Fruit fly (Drosophila melanogaster) whole organism, embryonic: ENCODE data around the gene CG34253.

ENCODE experiments used
- Abd-B ChIP-seq: fragments of 200-800 bp; sonication (Bioruptor generic); optimal IDR thresholded peaks from 2 replicates; lab custom pipeline; 2018; ENCODE audit warnings: missing biosample characterization, mild to moderate bottlenecking, missing genetic modification characterization, moderate library complexity
- CG10979 ChIP-seq: fragments of 200-800 bp; sonication (Bioruptor generic); optimal IDR thresholded peaks from 2 replicates; lab custom pipeline; 2018; ENCODE audit warnings: missing biosample characterization, mild to moderate bottlenecking, missing genetic modification characterization, moderate library complexity
- CG11696 ChIP-seq: fragments of 200-800 bp; sonication (Bioruptor generic); IDR thresholded peaks from 2 replicates; pipeline ENCODE4 v1.3.6; 2022; ENCODE audit warnings: missing biosample characterization, missing genetic modification characterization
- CG12299 ChIP-seq: fragments of 200-800 bp; sonication (Bioruptor generic); optimal IDR thresholded peaks from 2 replicates; lab custom pipeline; 2018; ENCODE audit warnings: missing biosample characterization, mild to moderate bottlenecking, missing genetic modification characterization
- CG13424 ChIP-seq: fragments of 200-800 bp; sonication (Bioruptor generic); optimal IDR thresholded peaks from 2 replicates; lab custom pipeline; 2019; ENCODE audit warnings: missing biosample characterization, mild to moderate bottlenecking, missing genetic modification characterization, moderate library complexity
- CG13624 ChIP-seq: fragments of 200-800 bp; sonication (Bioruptor generic); optimal IDR thresholded peaks from 2 replicates; lab custom pipeline; 2016; ENCODE audit warnings: missing biosample characterization, missing genetic modification characterization
- CG13894 ChIP-seq: fragments of 200-800 bp; sonication (Bioruptor generic); optimal IDR thresholded peaks from 3 replicates; lab custom pipeline; 2018; ENCODE audit warnings: missing biosample characterization, mild to moderate bottlenecking, missing genetic modification characterization, moderate library complexity
- CG15269 ChIP-seq: fragments of 200-800 bp; sonication (Bioruptor generic); optimal IDR thresholded peaks from 2 replicates; lab custom pipeline; 2018; ENCODE audit warnings: missing biosample characterization, mild to moderate bottlenecking, missing genetic modification characterization, moderate library complexity
- CG17359 ChIP-seq: fragments of 200-800 bp; sonication (Bioruptor generic); optimal IDR thresholded peaks from 3 replicates; lab custom pipeline; 2018; ENCODE audit warnings: missing biosample characterization, mild to moderate bottlenecking, missing genetic modification characterization, moderate library complexity
- CG17361 ChIP-seq: fragments of 200-800 bp; sonication (Bioruptor generic); IDR thresholded peaks from 3 replicates; pipeline ENCODE4 v1.3.6; 2022; ENCODE audit warnings: missing biosample characterization, missing genetic modification characterization
- CG1792 ChIP-seq: fragments of 200-800 bp; sonication (Bioruptor generic); optimal IDR thresholded peaks from 2 replicates; lab custom pipeline; 2016; ENCODE audit warnings: missing biosample characterization, missing genetic modification characterization
- CG2120 ChIP-seq: fragments of 200-800 bp; sonication (Bioruptor generic); optimal IDR thresholded peaks from 3 replicates; lab custom pipeline; 2016; ENCODE audit warnings: missing biosample characterization, missing genetic modification characterization
- CG2712 ChIP-seq: fragments of 200-800 bp; optimal IDR thresholded peaks from 3 replicates; lab custom pipeline; 2019; ENCODE audit warnings: missing biosample characterization, mild to moderate bottlenecking, missing genetic modification characterization, moderate library complexity
- CG30020 ChIP-seq: fragments of 200-800 bp; optimal IDR thresholded peaks from 2 replicates; lab custom pipeline; 2019; ENCODE audit warnings: missing biosample characterization, mild to moderate bottlenecking, missing genetic modification characterization, moderate library complexity
- CG34422 ChIP-seq: fragments of 200-800 bp; sonication (Bioruptor generic); IDR thresholded peaks from 3 replicates; pipeline ENCODE4 v1.3.6; 2022; ENCODE audit warnings: missing biosample characterization, missing genetic modification characterization
- CG43689 ChIP-seq: fragments of 200-800 bp; sonication (Bioruptor generic); IDR thresholded peaks from 2 replicates; pipeline ENCODE4 v1.3.6; 2022; ENCODE audit warnings: missing biosample characterization, missing genetic modification characterization
- CG4617 ChIP-seq: fragments of 200-800 bp; sonication (Bioruptor generic); optimal IDR thresholded peaks from 3 replicates; lab custom pipeline; 2016; ENCODE audit warnings: missing biosample characterization, missing genetic modification characterization, borderline replicate concordance
- CG6272 ChIP-seq: fragments of 200-800 bp; sonication (Bioruptor generic); IDR thresholded peaks from 2 replicates; pipeline ENCODE4 v1.3.6; 2022; ENCODE audit warnings: missing biosample characterization, missing genetic modification characterization
- CG7786 ChIP-seq: fragments of 200-800 bp; sonication (Bioruptor generic); optimal IDR thresholded peaks from 2 replicates; lab custom pipeline; 2016; ENCODE audit warnings: missing biosample characterization, missing genetic modification characterization
- CG8388 ChIP-seq: fragments of 200-800 bp; sonication (Bioruptor generic); optimal IDR thresholded peaks from 2 replicates; lab custom pipeline; 2019; ENCODE audit warnings: missing biosample characterization, mild to moderate bottlenecking, missing genetic modification characterization, moderate library complexity
- CG9215 ChIP-seq: fragments of 200-800 bp; sonication (Bioruptor generic); IDR thresholded peaks from 2 replicates; pipeline ENCODE4 v1.3.6; 2022; ENCODE audit warnings: missing biosample characterization, missing genetic modification characterization
- Deaf1 ChIP-seq: fragments of 200-800 bp; optimal IDR thresholded peaks from 3 replicates; lab custom pipeline; 2019; ENCODE audit warnings: missing biosample characterization, mild to moderate bottlenecking, missing genetic modification characterization, moderate library complexity
- Fer3 ChIP-seq: fragments of 200-800 bp; sonication (Bioruptor generic); optimal IDR thresholded peaks from 2 replicates; lab custom pipeline; 2018; ENCODE audit warnings: missing biosample characterization, mild to moderate bottlenecking, missing genetic modification characterization, moderate library complexity
- HLH3B ChIP-seq: fragments of 200-800 bp; sonication (Bioruptor generic); IDR thresholded peaks from 2 replicates; pipeline ENCODE4 v1.3.6; 2022; ENCODE audit warnings: missing biosample characterization, missing genetic modification characterization
- HmgZ ChIP-seq: fragments of 200-800 bp; sonication (Bioruptor generic); optimal IDR thresholded peaks from 2 replicates; lab custom pipeline; 2018; ENCODE audit warnings: missing biosample characterization, mild to moderate bottlenecking, missing genetic modification characterization
- Hr3 ChIP-seq: fragments of 200-800 bp; sonication (Bioruptor generic); optimal IDR thresholded peaks from 3 replicates; lab custom pipeline; 2016; ENCODE audit warnings: missing biosample characterization, missing genetic modification characterization
- Lpt ChIP-seq: fragments of >200 bp; optimal IDR thresholded peaks from 2 replicates; lab custom pipeline; 2018; ENCODE audit warnings: missing biosample characterization, missing genetic modification characterization
- Mrtf ChIP-seq: fragments of 200-800 bp; sonication (Bioruptor generic); IDR thresholded peaks from 3 replicates; pipeline ENCODE4 v1.3.6; 2022; ENCODE audit warnings: missing biosample characterization, missing genetic modification characterization
- NC2β ChIP-seq: fragments of 200-800 bp; sonication (Bioruptor generic); optimal IDR thresholded peaks from 2 replicates; lab custom pipeline; 2016; ENCODE audit warnings: missing biosample characterization, missing genetic modification characterization
- Oaz ChIP-seq: fragments of 200-800 bp; sonication (Bioruptor generic); IDR thresholded peaks from 2 replicates; pipeline ENCODE4 v1.3.6; 2022; ENCODE audit warnings: missing biosample characterization, missing genetic modification characterization
- Oli ChIP-seq: fragments of 200-800 bp; sonication (Bioruptor generic); optimal IDR thresholded peaks from 2 replicates; lab custom pipeline; 2018; ENCODE audit warnings: missing biosample characterization, mild to moderate bottlenecking, missing genetic modification characterization, moderate library complexity
- Side ChIP-seq: fragments of 200-800 bp; sonication (Bioruptor generic); optimal IDR thresholded peaks from 2 replicates; lab custom pipeline; 2016; ENCODE audit warnings: missing biosample characterization, missing genetic modification characterization
- Tbp ChIP-seq: fragments of >200 bp; optimal IDR thresholded peaks from 2 replicates; lab custom pipeline; 2018; ENCODE audit warnings: missing biosample characterization, missing genetic modification characterization
- bigmax ChIP-seq: fragments of 200-800 bp; sonication (Bioruptor generic); optimal IDR thresholded peaks from 2 replicates; lab custom pipeline; 2018; ENCODE audit warnings: missing biosample characterization, mild to moderate bottlenecking, missing genetic modification characterization
- ci ChIP-seq: fragments of 200-800 bp; sonication (Bioruptor generic); IDR thresholded peaks from 3 replicates; pipeline ENCODE4 v1.3.6; 2022; ENCODE audit warnings: missing biosample characterization, missing genetic modification characterization
- crc ChIP-seq: fragments of 200-800 bp; sonication (Bioruptor generic); optimal IDR thresholded peaks from 2 replicates; lab custom pipeline; 2016; ENCODE audit warnings: missing biosample characterization, missing genetic modification characterization
- eyg ChIP-seq: fragments of 200-800 bp; sonication (Bioruptor generic); optimal IDR thresholded peaks from 3 replicates; lab custom pipeline; 2016; ENCODE audit warnings: missing biosample characterization, missing genetic modification characterization
- fu2 ChIP-seq: fragments of 200-800 bp; sonication (Bioruptor generic); optimal IDR thresholded peaks from 2 replicates; lab custom pipeline; 2016; ENCODE audit warnings: missing biosample characterization, missing genetic modification characterization
- hbn ChIP-seq: fragments of 200-800 bp; sonication (Bioruptor generic); IDR thresholded peaks from 2 replicates; pipeline ENCODE4 v1.3.6; 2022; ENCODE audit warnings: missing biosample characterization, missing genetic modification characterization; ENCODE audit not compliant: partially characterized antibody
- kay ChIP-seq: fragments of 200-800 bp; sonication (Bioruptor generic); optimal IDR thresholded peaks from 2 replicates; lab custom pipeline; 2016; ENCODE audit warnings: missing biosample characterization, missing genetic modification characterization
- lbe ChIP-seq: fragments of 200-800 bp; sonication (Bioruptor generic); optimal IDR thresholded peaks from 2 replicates; lab custom pipeline; 2016; ENCODE audit warnings: missing biosample characterization, mild to moderate bottlenecking, missing genetic modification characterization
- lov ChIP-seq, 2 experiments: fragments of 200-800 bp in 1 of 2; fragments of >200 bp in 1 of 2; sonication (Bioruptor generic) in 1 of 2; IDR thresholded peaks in 1 of 2; optimal IDR thresholded peaks in 1 of 2; 2 replicates in 1 of 2; 3 replicates in 1 of 2; pipeline versions ENCODE4 v1.3.6 to Lab custom; 2017 to 2022; ENCODE audit warnings: missing biosample characterization in 1 of 2, missing genetic modification characterization in 1 of 2
- pho ChIP-seq: fragments of 200-800 bp; sonication (Bioruptor generic); optimal IDR thresholded peaks from 2 replicates; lab custom pipeline; 2016; ENCODE audit warnings: missing biosample characterization, missing genetic modification characterization
- pita ChIP-seq: fragments of 200-800 bp; sonication (Bioruptor generic); optimal IDR thresholded peaks from 2 replicates; lab custom pipeline; 2017; ENCODE audit warnings: missing biosample characterization, mild to moderate bottlenecking, missing genetic modification characterization
- psq ChIP-seq: fragments of 200-800 bp; sonication (Bioruptor generic); optimal IDR thresholded peaks from 2 replicates; lab custom pipeline; 2017; ENCODE audit warnings: missing biosample characterization, missing genetic modification characterization
- ranshi ChIP-seq: fragments of 200-800 bp; sonication (Bioruptor generic); IDR thresholded peaks from 2 replicates; pipeline ENCODE4 v1.3.6; 2022; ENCODE audit warnings: missing biosample characterization, missing genetic modification characterization
- salm ChIP-seq: fragments of 200-800 bp; sonication (Bioruptor generic); optimal IDR thresholded peaks from 2 replicates; lab custom pipeline; 2018; ENCODE audit warnings: missing biosample characterization, mild to moderate bottlenecking, missing genetic modification characterization
- scrt ChIP-seq: fragments of 200-800 bp; sonication (Bioruptor generic); optimal IDR thresholded peaks from 2 replicates; lab custom pipeline; 2018; ENCODE audit warnings: missing biosample characterization, mild to moderate bottlenecking, missing genetic modification characterization, moderate library complexity
- sug ChIP-seq: fragments of 200-800 bp; optimal IDR thresholded peaks from 2 replicates; lab custom pipeline; 2019; ENCODE audit warnings: missing biosample characterization, mild to moderate bottlenecking, missing genetic modification characterization, moderate library complexity
- tgo ChIP-seq: fragments of 200-800 bp; sonication (Bioruptor generic); IDR thresholded peaks from 3 replicates; pipeline ENCODE4 v1.3.6; 2022; ENCODE audit warnings: missing biosample characterization, missing genetic modification characterization
- tna ChIP-seq: fragments of 200-800 bp; sonication (Bioruptor generic); IDR thresholded peaks from 2 replicates; pipeline ENCODE4 v1.3.6; 2022; ENCODE audit warnings: missing biosample characterization, missing genetic modification characterization; ENCODE audit not compliant: partially characterized antibody
- twi ChIP-seq: fragments of 200-800 bp; optimal IDR thresholded peaks from 2 replicates; lab custom pipeline; 2019; ENCODE audit warnings: missing biosample characterization, mild to moderate bottlenecking, missing genetic modification characterization, moderate library complexity

CG34253 gene

DNA sequence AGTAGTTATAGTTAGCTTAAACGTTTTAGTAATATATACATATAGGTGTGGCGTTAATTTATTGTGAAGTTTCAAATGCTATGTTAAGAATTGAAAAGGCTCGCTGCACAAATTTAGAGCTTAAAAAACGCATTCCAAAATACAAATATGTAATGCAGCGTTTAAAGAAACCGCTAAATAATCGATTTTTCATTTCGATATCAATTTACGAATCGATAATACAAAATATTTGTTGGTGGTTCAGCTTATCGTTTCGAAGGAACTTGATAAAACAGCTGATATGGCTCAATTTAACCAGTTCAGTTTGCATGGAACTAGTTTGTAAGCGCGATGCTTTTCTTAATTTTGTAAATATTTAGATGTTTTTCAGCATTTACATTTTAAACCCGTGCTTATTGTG, 25.5 kb upstream of the CG34253 start, which contains the start of the genes CG32195 and CG7341 (continued):
- TF ChIP-seq twi (tag; lab: Kevin White, UChicago) (no peak), Oaz (GFP tag; lab: Robert Waterston, UW) (no peak), CG34422 (GFP tag; lab: Robert Waterston, UW) (no peak), Hr3 (GFP tag; lab: Kevin White, UChicago) (no peak), pho (no peak), CG11696 (no peak), Tbp (GFP tag; lab: Kevin White, UChicago) (no peak), tna (GFP tag; lab: Robert Waterston, UW) (peak; percentile 79), Fer3 (tag; lab: Kevin White, UChicago) (no peak), eyg (no peak), CG13894 (tag; lab: Kevin White, UChicago) (no peak), hbn (GFP tag; lab: Robert Waterston, UW) (peak; percentile 72), tgo (no peak), psq (GFP tag; lab: Kevin White, UChicago) (no peak), HLH3B (GFP tag; lab: Robert Waterston, UW) (no peak), CG8388 (GFP tag; lab: Kevin White, UChicago) (no peak), CG13624 (GFP tag; lab: Kevin White, UChicago) (no peak), Lpt (no peak), pita (GFP tag; lab: Kevin White, UChicago) (no peak), CG2712 (tag; lab: Kevin White, UChicago) (no peak), ci (GFP tag; lab: Robert Waterston, UW) (no peak), CG7786 (GFP tag; lab: Kevin White, UChicago) (no peak), CG2120 (no peak), HmgZ (no peak), CG10979 (tag; lab: Kevin White, UChicago) (no peak), CG12299 (tag; lab: Kevin White, UChicago) (no peak), Mrtf (GFP tag; lab: Robert Waterston, UW) (no peak), bigmax (GFP tag; lab: Kevin White, UChicago) (no peak), CG43689 (GFP tag; lab: Robert Waterston, UW) (no peak), crc (GFP tag; lab: Kevin White, UChicago) (no peak), CG17359 (tag; lab: Kevin White, UChicago) (no peak), kay (GFP tag; lab: Kevin White, UChicago) (no peak), ranshi (no peak), Deaf1 (no peak), lbe (GFP tag; lab: Kevin White, UChicago) (peak; percentile 31), fu2 (no peak), CG15269 (tag; lab: Kevin White, UChicago) (no peak), CG17361 (GFP tag; lab: Robert Waterston, UW) (no peak), salm (tag; lab: Kevin White, UChicago) (no peak), NC2β (GFP tag; lab: Kevin White, UChicago) (no peak), Oli (tag; lab: Kevin White, UChicago) (no peak), sug (tag; lab: Kevin White, UChicago) (peak; percentile 40), scrt (GFP tag; lab: Kevin White, UChicago) (no peak), CG6272 (GFP tag; lab: Robert Waterston, UW) (no peak), CG30020 (tag; lab: Kevin White, UChicago) (peak; percentile 14), CG4617 (peak; percentile 5), lov (optimal IDR thresholded peaks at IDR 0.05; lab: Kevin White, UChicago) (no peak), lov (GFP tag; IDR thresholded peaks at IDR 0.05; lab: Robert Waterston, UW) (no peak), CG13424 (tag; lab: Kevin White, UChicago) (no peak), Side (GFP tag; lab: Kevin White, UChicago) (no peak), CG1792 (GFP tag; lab: Kevin White, UChicago) (no peak), Abd-B (no peak), CG9215 (GFP tag; lab: Robert Waterston, UW) (no peak)
